Fruit fly (Drosophila melanogaster): ENCODE results near the gene Sema1a.

Gene Sema1a

dm6 chr2L:8619583-8620232 lies 77.8 kb downstream of the Sema1a start (continued):
- TF ChIP-seq slp2 (GFP tag; optimal IDR thresholded peaks at IDR 0.05) (no peak), CG11695 (GFP tag; IDR thresholded peaks at IDR 0.05) (no peak), cas (GFP tag; IDR thresholded peaks at IDR 0.05) (no peak), h (optimal IDR thresholded peaks at IDR 0.05) (no peak), CG12236 (GFP tag; optimal IDR thresholded peaks at IDR 0.05) (no peak), CG6175 (GFP tag; IDR thresholded peaks at IDR 0.05) (0 out of 3 replicates have a peak, but pooled peaks have one; percentile 26), CG4617 (GFP tag; optimal IDR thresholded peaks at IDR 0.05; ENCODE audit: borderline replicate concordance) (no peak), oc (tag; optimal IDR thresholded peaks at IDR 0.05) (no peak), Dad (GFP tag; optimal IDR thresholded peaks at IDR 0.05) (no peak), gsb-n (tag; optimal IDR thresholded peaks at IDR 0.05) (no peak), tap (tag; optimal IDR thresholded peaks at IDR 0.05) (no peak), ato (GFP tag; IDR thresholded peaks at IDR 0.05; ENCODE audit: partially characterized antibody) (peak; percentile 31; the same call in 1 of the 2 replicates), CG13123 (GFP tag; optimal IDR thresholded peaks at IDR 0.05) (no peak), slbo (GFP tag; IDR thresholded peaks at IDR 0.05) (no peak), CrebB (tag; optimal IDR thresholded peaks at IDR 0.05) (no peak), exex (tag; optimal IDR thresholded peaks at IDR 0.05) (peak; percentile 12), CG7786 (GFP tag; optimal IDR thresholded peaks at IDR 0.05) (no peak), corto (GFP tag; optimal IDR thresholded peaks at IDR 0.05) (no peak), lmd (GFP tag; IDR thresholded peaks at IDR 0.05) (no peak), CG16863 (GFP tag; optimal IDR thresholded peaks at IDR 0.05) (no peak), ap (GFP tag; IDR thresholded peaks at IDR 0.05) (no peak), CG13296 (GFP tag; optimal IDR thresholded peaks at IDR 0.05) (no peak), lab (GFP tag; optimal IDR thresholded peaks at IDR 0.05) (no peak), Deaf1 (tag; optimal IDR thresholded peaks at IDR 0.05) (no peak), CG2129 (GFP tag; IDR thresholded peaks at IDR 0.05; ENCODE audit: partially characterized antibody) (no peak), Dfd (GFP tag; optimal IDR thresholded peaks at IDR 0.05) (no peak), tll (GFP tag; optimal IDR thresholded peaks at IDR 0.05) (no peak), eve (GFP tag; optimal IDR thresholded peaks at IDR 0.05) (peak in 1 of 2 experiments; percentile 48), her (GFP tag; optimal IDR thresholded peaks at IDR 0.05) (no peak), CG4707 (GFP tag; optimal IDR thresholded peaks at IDR 0.05) (peak; percentile 48), Adf1 (GFP tag; IDR thresholded peaks at IDR 0.05) (peak; percentile 65), CG12155 (GFP tag; optimal IDR thresholded peaks at IDR 0.05) (no peak), kni (GFP tag; optimal IDR thresholded peaks at IDR 0.05) (no peak), CG2678 (tag; optimal IDR thresholded peaks at IDR 0.05) (no peak), CG9727 (GFP tag; optimal IDR thresholded peaks at IDR 0.05) (no peak), stwl (tag; optimal IDR thresholded peaks at IDR 0.05) (no peak), Hr39 (optimal IDR thresholded peaks at IDR 0.05) (no peak), Atf3 (GFP tag; optimal IDR thresholded peaks at IDR 0.05) (no peak), CG7372 (GFP tag; IDR thresholded peaks at IDR 0.05) (no peak), Atf6 (GFP tag; IDR thresholded peaks at IDR 0.05) (no peak), CG2202 (tag; optimal IDR thresholded peaks at IDR 0.05) (no peak), CG11560 (tag; IDR thresholded peaks at IDR 0.05) (no peak), HLHmδ (GFP tag; optimal IDR thresholded peaks at IDR 0.05) (no peak), CG7745 (tag; optimal IDR thresholded peaks at IDR 0.05) (no peak), Usf (GFP tag; optimal IDR thresholded peaks at IDR 0.05) (no peak), CG11696 (GFP tag; IDR thresholded peaks at IDR 0.05) (no peak), sob (GFP tag; IDR thresholded peaks at IDR 0.05) (peak; percentile 49; the same call in 1 of the 2 replicates), klu (GFP tag; IDR thresholded peaks at IDR 0.05) (no peak), Lpt (GFP tag; optimal IDR thresholded peaks at IDR 0.05) (no peak), CG15479 (GFP tag; optimal IDR thresholded peaks at IDR 0.05) (no peak), CG6654 (GFP tag; optimal IDR thresholded peaks at IDR 0.05) (no peak), CG9932 (GFP tag; IDR thresholded peaks at IDR 0.05) (no peak)

All from whole organism, embryonic.